Worm (Caenorhabditis elegans) whole organism, midembryonic: ENCODE results near the gene F59H6.14.
"Not testable (repeated sequence)": the region's sequence is repeated elsewhere in the genome, so short reads cannot be mapped to it uniquely, and the experiment has no call there.

Experiments used
- cog-1 ChIP-seq: sonication (generic microtip); optimal IDR thresholded peaks from 2 replicates; lab custom pipeline; 2016; ENCODE audit warnings: missing genetic modification characterization, missing compliant biosample characterization
- flt-1 ChIP-seq: fragments of 200-800 bp; sonication (Bioruptor generic); IDR thresholded peaks from 2 replicates; pipeline ENCODE4 v1.3.6; 2022; ENCODE audit warnings: missing genetic modification characterization, missing compliant biosample characterization
- med-1 ChIP-seq: sonication (generic microtip); optimal IDR thresholded peaks from 2 replicates; lab custom pipeline; 2017; ENCODE audit warnings: missing genetic modification characterization, mild to moderate bottlenecking, missing compliant biosample characterization, antibody characterized with exemption, missing genetic modification reagents; ENCODE audit not compliant: insufficient read depth
- tab-1 ChIP-seq: fragments of 200-800 bp; sonication (Bioruptor generic); IDR thresholded peaks from 2 replicates; pipeline ENCODE4 v1.3.6; 2022; ENCODE audit warnings: missing genetic modification characterization, missing compliant biosample characterization
- ztf-23 ChIP-seq: fragments of 200-800 bp; sonication (Bioruptor generic); IDR thresholded peaks from 2 replicates; pipeline ENCODE4 v1.3.6; 2022; ENCODE audit warnings: missing genetic modification reagents, missing genetic modification characterization, missing compliant biosample characterization

- TF ChIP-seq tab-1 (GFP tag; lab: Robert Waterston, UW); cog-1 (tag; lab: Kevin White, UChicago); med-1; ztf-23 (GFP tag; lab: Robert Waterston, UW); flt-1 (GFP tag; lab: Robert Waterston, UW): not testable (repeated sequence)
These were observed 34.8 kb upstream of the F59H6.14 start, which contains the start of gene math-19 for ce11 chrII:1998561-1998960.
